Fruit fly (Drosophila melanogaster) whole organism, prepupa: ENCODE results near the gene CG5326.

Source experiments
- CG31627 ChIP-seq: fragments of 200-800 bp; sonication (Bioruptor generic); optimal IDR thresholded peaks from 3 replicates; lab custom pipeline; 2016; ENCODE audit warnings: missing biosample characterization, missing genetic modification characterization
- CG6276 ChIP-seq: fragments of 200-800 bp; sonication (Bioruptor generic); optimal IDR thresholded peaks from 2 replicates; lab custom pipeline; 2017; ENCODE audit warnings: missing biosample characterization, mild to moderate bottlenecking, missing genetic modification characterization
- Ets96B ChIP-seq: fragments of 200-800 bp; optimal IDR thresholded peaks from 2 replicates; lab custom pipeline; 2019; ENCODE audit warnings: missing biosample characterization, mild to moderate bottlenecking, missing genetic modification characterization, moderate library complexity
- Hr4 ChIP-seq: fragments of 200-800 bp; sonication (Bioruptor generic); optimal IDR thresholded peaks from 3 replicates; lab custom pipeline; 2016; ENCODE audit warnings: missing biosample characterization, missing genetic modification characterization

DNA sequence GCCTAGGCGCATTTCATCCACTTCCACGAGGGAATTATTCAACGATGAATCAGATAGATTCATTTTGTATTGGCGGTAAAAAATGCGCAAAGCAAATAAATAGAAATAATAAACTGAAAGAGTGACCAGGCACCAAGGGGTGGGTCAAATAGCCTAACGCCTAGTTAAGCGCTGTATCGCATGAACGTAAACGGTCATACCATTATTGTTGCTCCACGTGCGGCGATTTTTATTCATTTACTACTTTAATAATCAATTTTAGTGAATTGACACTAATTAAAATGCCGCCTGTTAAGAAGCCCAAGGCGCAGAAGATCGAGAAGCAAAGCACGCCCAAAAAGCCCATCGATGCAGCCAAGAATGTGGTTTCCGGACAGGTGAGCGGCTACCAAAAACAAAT is 44.9 kb upstream of the CG5326 start, which contains the start of the genes CG33107 and CG6937:
- TF ChIP-seq CG6276 (GFP tag; lab: Kevin White, UChicago), result no peak
- no peak for TF ChIP-seq Ets96B (tag; lab: Kevin White, UChicago)
- TF ChIP-seq Hr4, result no peak
- no peak for TF ChIP-seq CG31627 (GFP tag; lab: Kevin White, UChicago)
